Worm (Caenorhabditis elegans) whole organism, L4/young adult: ENCODE data around the gene dnj-3.

Source experiments
- W03F9.2 ChIP-seq: fragments of 150-350 bp; optimal IDR thresholded peaks from 2 replicates; lab custom pipeline; 2014; ENCODE audit warnings: missing biosample characterization, missing genetic modification characterization
- him-1 ChIP-seq: sonication (generic microtip); optimal IDR thresholded peaks from 2 replicates; lab custom pipeline; 2016; ENCODE audit warnings: missing genotype, missing genetic modification reagents, missing genetic modification characterization, missing compliant biosample characterization

DNA sequence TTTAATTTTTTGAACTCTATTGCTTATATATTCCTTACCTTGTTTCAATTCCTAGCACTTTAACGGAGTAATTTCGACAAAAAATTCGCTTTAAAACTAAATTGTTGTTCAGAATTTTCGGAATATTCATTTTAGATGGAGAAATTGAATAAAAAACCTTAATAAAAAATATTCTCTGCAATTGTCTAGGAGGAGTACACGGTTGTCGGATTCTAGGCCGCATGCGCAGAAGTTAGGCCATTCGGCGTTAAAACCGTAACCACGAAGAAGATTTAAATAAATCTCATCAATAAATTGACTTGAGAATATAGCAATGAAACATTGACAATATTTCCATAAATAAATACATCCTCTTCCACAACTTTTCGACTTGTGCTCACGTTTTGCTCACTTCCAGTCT is 13.8 kb downstream of the dnj-3 start, which contains the start of the genes C01G10.10 and C01G10.9:
- TF ChIP-seq him-1 (tag; lab: Kevin White, UChicago) = peak; percentile 61
- peak; percentile 72 for TF ChIP-seq W03F9.2
